Worm (Caenorhabditis elegans) whole organism, L4 larva: ENCODE data around the gene Y37E11AL.3.

ENCODE experiments used
- F10B5.3 ChIP-seq: sonication (generic microtip); optimal IDR thresholded peaks from 2 replicates; lab custom pipeline; 2016; ENCODE audit warnings: mild to moderate bottlenecking, missing genetic modification characterization, missing compliant biosample characterization
- F26F4.8 ChIP-seq: fragments of 200-800 bp; sonication (Bioruptor generic); conservative IDR thresholded peaks from 2 replicates; pipeline ENCODE4 v1.3.6; 2022; ENCODE audit warnings: missing genetic modification characterization, missing compliant biosample characterization
- F37D6.2 ChIP-seq: sonication (generic microtip); optimal IDR thresholded peaks from 2 replicates; lab custom pipeline; 2016; ENCODE audit warnings: mild to moderate bottlenecking, missing genetic modification characterization, missing compliant biosample characterization
- F44E2.7 ChIP-seq: fragments of 200-800 bp; sonication (Bioruptor generic); IDR thresholded peaks from 2 replicates; pipeline ENCODE4 v2.1.2; 2022; ENCODE audit warnings: missing genetic modification characterization, missing compliant biosample characterization
- T20F7.1 ChIP-seq: fragments of 200-800 bp; sonication (Bioruptor generic); optimal IDR thresholded peaks from 2 replicates; lab custom pipeline; 2018; ENCODE audit warnings: mild to moderate bottlenecking, missing genetic modification characterization, missing compliant biosample characterization
- Y105C5A.15 ChIP-seq: fragments of 200-800 bp; sonication (Bioruptor generic); IDR thresholded peaks from 2 replicates; pipeline ENCODE4 v1.3.6; 2022; ENCODE audit warnings: missing genetic modification characterization, missing compliant biosample characterization
- Y48G9A.11 ChIP-seq: fragments of 200-800 bp; sonication (Bioruptor generic); IDR thresholded peaks from 2 replicates; pipeline ENCODE4 v1.3.6; 2022; ENCODE audit warnings: missing genetic modification reagents, missing genetic modification characterization, missing compliant biosample characterization
- Y75B8A.6 ChIP-seq: fragments of 200-800 bp; sonication (Bioruptor generic); IDR thresholded peaks from 2 replicates; pipeline ENCODE4 v1.3.6; 2022; ENCODE audit warnings: missing genetic modification reagents, missing genetic modification characterization, missing compliant biosample characterization
- ZK337.2 ChIP-seq: fragments of 200-800 bp; sonication (Bioruptor generic); IDR thresholded peaks from 2 replicates; pipeline ENCODE4 v1.3.6; 2022; ENCODE audit warnings: missing genetic modification reagents, missing genetic modification characterization, missing compliant biosample characterization
- ZK546.5 ChIP-seq, 2 experiments: sonication (generic microtip); optimal IDR thresholded peaks; 2 replicates each; lab custom pipeline; 2017; ENCODE audit warnings: missing biosample characterization in 2 of 2, missing genetic modification characterization in 2 of 2
- ceh-28 ChIP-seq: fragments of 150-350 bp; optimal IDR thresholded peaks from 2 replicates; lab custom pipeline; 2014; ENCODE audit warnings: missing biosample characterization, missing genetic modification reagents, missing genetic modification characterization
- ceh-32 ChIP-seq: sonication (generic microtip); optimal IDR thresholded peaks from 2 replicates; lab custom pipeline; 2016; ENCODE audit warnings: mild to moderate bottlenecking, missing genetic modification characterization, missing compliant biosample characterization; ENCODE audit not compliant: poor library complexity
- ceh-44 ChIP-seq: fragments of 200-800 bp; sonication (Bioruptor generic); IDR thresholded peaks from 2 replicates; pipeline ENCODE4 v1.3.6; 2022; ENCODE audit warnings: missing genetic modification reagents, missing genetic modification characterization, missing compliant biosample characterization
- ceh-62 ChIP-seq: sonication (generic microtip); optimal IDR thresholded peaks from 2 replicates; lab custom pipeline; 2017; ENCODE audit warnings: missing biosample characterization, missing genetic modification characterization
- ceh-82 ChIP-seq: sonication (generic microtip); optimal IDR thresholded peaks from 2 replicates; lab custom pipeline; 2017; ENCODE audit warnings: missing biosample characterization, missing genetic modification characterization
- daf-12 ChIP-seq: fragments of 150-350 bp; optimal IDR thresholded peaks from 2 replicates; lab custom pipeline; 2014; ENCODE audit warnings: missing biosample characterization, missing genetic modification reagents, missing genetic modification characterization
- daf-19 ChIP-seq: fragments of 200-800 bp; sonication (Bioruptor generic); conservative IDR thresholded peaks from 2 replicates; pipeline ENCODE4 v1.3.6; 2022; ENCODE audit warnings: missing genetic modification characterization, missing compliant biosample characterization
- duxl-1 ChIP-seq: sonication (generic microtip); optimal IDR thresholded peaks from 2 replicates; lab custom pipeline; 2016; ENCODE audit warnings: mild to moderate bottlenecking, missing genetic modification characterization, moderate library complexity, missing compliant biosample characterization; ENCODE audit not compliant: poor library complexity
- egl-27 ChIP-seq: sonication (generic microtip); optimal IDR thresholded peaks from 3 replicates; lab custom pipeline; 2017; ENCODE audit warnings: missing biosample characterization, missing genetic modification reagents, missing genetic modification characterization
- gei-8 ChIP-seq: fragments of 200-800 bp; sonication (Bioruptor generic); optimal IDR thresholded peaks from 2 replicates; lab custom pipeline; 2018; ENCODE audit warnings: mild to moderate bottlenecking, missing genetic modification characterization, missing compliant biosample characterization
- hif-1 ChIP-seq, 2 experiments: sonication (generic microtip); optimal IDR thresholded peaks; 2 replicates each; lab custom pipeline; 2016 to 2017; ENCODE audit warnings: missing compliant biosample characterization in 2 of 2, missing genetic modification characterization in 2 of 2, missing genetic modification reagents in 2 of 2, missing genotype in 2 of 2, mild to moderate bottlenecking in 1 of 2
- hmg-1.1 ChIP-seq: fragments of 200-800 bp; sonication (Bioruptor generic); IDR thresholded peaks from 2 replicates; pipeline ENCODE4 v1.3.6; 2022; ENCODE audit warnings: missing genetic modification reagents, missing genetic modification characterization, missing compliant biosample characterization
- jun-1 ChIP-seq: fragments of 150-350 bp; optimal IDR thresholded peaks from 2 replicates; lab custom pipeline; 2014; ENCODE audit warnings: missing biosample characterization, missing genetic modification reagents, missing genetic modification characterization
- lin-1 ChIP-seq: fragments of 200-800 bp; sonication (Bioruptor generic); IDR thresholded peaks from 2 replicates; pipeline ENCODE4 v1.3.6; 2022; ENCODE audit warnings: missing genetic modification reagents, missing genetic modification characterization, missing compliant biosample characterization
- lin-13 ChIP-seq: fragments of 150-350 bp; optimal IDR thresholded peaks from 2 replicates; lab custom pipeline; 2014; ENCODE audit warnings: missing biosample characterization, missing genetic modification reagents, missing genetic modification characterization
- lin-15B ChIP-seq: fragments of 150-350 bp; sonication (generic microtip); optimal IDR thresholded peaks from 3 replicates; lab custom pipeline; 2014; ENCODE audit warnings: missing biosample characterization, missing genetic modification characterization
- lin-29 ChIP-seq: fragments of 200-800 bp; sonication (Bioruptor generic); IDR thresholded peaks from 2 replicates; pipeline ENCODE4 v1.3.6; 2022; ENCODE audit warnings: missing genetic modification reagents, missing genetic modification characterization, missing compliant biosample characterization
- lin-38 ChIP-seq: fragments of 200-800 bp; sonication (Bioruptor generic); IDR thresholded peaks from 2 replicates; pipeline ENCODE4 v1.3.6; 2022; ENCODE audit warnings: missing genetic modification reagents, missing genetic modification characterization, missing compliant biosample characterization
- lin-39 ChIP-seq: fragments of 150-350 bp; optimal IDR thresholded peaks from 2 replicates; lab custom pipeline; 2014; ENCODE audit warnings: missing biosample characterization, missing genetic modification reagents, missing genetic modification characterization
- madf-5 ChIP-seq, 2 experiments: fragments of 200-800 bp; sonication (Bioruptor generic); IDR thresholded peaks; 2 replicates each; pipeline ENCODE4 v1.3.6; 2022; ENCODE audit warnings: missing compliant biosample characterization in 2 of 2, missing genetic modification characterization in 2 of 2
- madf-9 ChIP-seq: fragments of 200-800 bp; sonication (Bioruptor generic); conservative IDR thresholded peaks from 2 replicates; pipeline ENCODE4 v1.3.6; 2022; ENCODE audit warnings: missing genetic modification reagents, missing genetic modification characterization, missing compliant biosample characterization
- mdl-1 ChIP-seq, 2 experiments: fragments of 150-350 bp in 1 of 2; sonication (generic microtip) in 1 of 2; optimal IDR thresholded peaks; 2 replicates each; lab custom pipeline; 2014 to 2017; ENCODE audit warnings: missing biosample characterization in 2 of 2, missing genetic modification characterization in 2 of 2
- mep-1 ChIP-seq: fragments of 150-350 bp; sonication (generic microtip); optimal IDR thresholded peaks from 3 replicates; lab custom pipeline; 2014; ENCODE audit warnings: missing biosample characterization, missing genetic modification characterization
- mes-2 ChIP-seq: sonication (generic microtip); optimal IDR thresholded peaks from 2 replicates; lab custom pipeline; 2016; ENCODE audit warnings: missing genotype, mild to moderate bottlenecking, missing genetic modification characterization, missing compliant biosample characterization; ENCODE audit not compliant: poor library complexity, severe bottlenecking
- mxl-2 ChIP-seq: fragments of 200-800 bp; sonication (Bioruptor generic); conservative IDR thresholded peaks from 2 replicates; pipeline ENCODE4 v1.3.6; 2022; ENCODE audit warnings: missing genetic modification reagents, missing genetic modification characterization, missing compliant biosample characterization
- nhr-10 ChIP-seq: fragments of 150-350 bp; optimal IDR thresholded peaks from 2 replicates; lab custom pipeline; 2014; ENCODE audit warnings: missing biosample characterization, missing genetic modification characterization
- nhr-11 ChIP-seq: fragments of 150-350 bp; optimal IDR thresholded peaks from 2 replicates; lab custom pipeline; 2014; ENCODE audit warnings: missing biosample characterization, missing genetic modification characterization
- nhr-41 ChIP-seq: fragments of 200-800 bp; sonication (Bioruptor generic); IDR thresholded peaks from 2 replicates; pipeline ENCODE4 v1.3.6; 2022; ENCODE audit warnings: missing genetic modification reagents, missing genetic modification characterization, missing compliant biosample characterization
- nhr-48 ChIP-seq: sonication (generic microtip); optimal IDR thresholded peaks from 2 replicates; lab custom pipeline; 2016; ENCODE audit warnings: mild to moderate bottlenecking, missing genetic modification characterization, missing compliant biosample characterization
- nhr-6 ChIP-seq: fragments of 150-350 bp; optimal IDR thresholded peaks from 2 replicates; lab custom pipeline; 2014; ENCODE audit warnings: missing biosample characterization, missing genetic modification characterization
- nhr-76 ChIP-seq: fragments of 150-350 bp; optimal IDR thresholded peaks from 2 replicates; lab custom pipeline; 2014; ENCODE audit warnings: missing biosample characterization, missing genetic modification characterization
- pha-4 ChIP-seq, 2 experiments: fragments of 150-350 bp in 1 of 2; fragments of 200-800 bp in 1 of 2; sonication (Bioruptor generic) in 1 of 2; IDR thresholded peaks in 1 of 2; optimal IDR thresholded peaks in 1 of 2; 2 replicates each; pipeline versions ENCODE4 v1.3.6 to Lab custom; 2014 to 2022; ENCODE audit warnings: missing genetic modification characterization in 2 of 2, missing genetic modification reagents in 2 of 2, missing biosample characterization in 1 of 2, missing compliant biosample characterization in 1 of 2
- pqm-1 ChIP-seq: sonication (generic microtip); optimal IDR thresholded peaks from 2 replicates; lab custom pipeline; 2017; ENCODE audit warnings: missing biosample characterization, missing genetic modification characterization
- snpc-1.2 ChIP-seq: fragments of 200-800 bp; sonication (Bioruptor generic); IDR thresholded peaks from 2 replicates; pipeline ENCODE4 v1.3.6; 2022; ENCODE audit warnings: missing genetic modification reagents, missing genetic modification characterization, missing compliant biosample characterization
- snpc-4 ChIP-seq: fragments of 150-350 bp; optimal IDR thresholded peaks from 2 replicates; lab custom pipeline; 2014; ENCODE audit warnings: missing biosample characterization, missing genetic modification characterization
- spr-3 ChIP-seq: fragments of 200-800 bp; sonication (Bioruptor generic); optimal IDR thresholded peaks from 2 replicates; lab custom pipeline; 2018; ENCODE audit warnings: mild to moderate bottlenecking, missing genetic modification characterization, missing compliant biosample characterization
- tag-97 ChIP-seq: fragments of 200-800 bp; sonication (Bioruptor generic); IDR thresholded peaks from 2 replicates; pipeline ENCODE4 v1.3.6; 2022; ENCODE audit warnings: missing genetic modification characterization, missing compliant biosample characterization
- unc-39 ChIP-seq: sonication (generic microtip); optimal IDR thresholded peaks from 2 replicates; lab custom pipeline; 2017; ENCODE audit warnings: missing biosample characterization, missing genetic modification characterization
- zag-1 ChIP-seq: fragments of 150-350 bp; optimal IDR thresholded peaks from 2 replicates; lab custom pipeline; 2014; ENCODE audit warnings: missing biosample characterization, missing genetic modification characterization
- zfp-2 ChIP-seq: sonication (generic microtip); optimal IDR thresholded peaks from 2 replicates; lab custom pipeline; 2016; ENCODE audit warnings: mild to moderate bottlenecking, missing genetic modification characterization, missing compliant biosample characterization
- zip-11 ChIP-seq: fragments of 200-800 bp; sonication (Bioruptor generic); IDR thresholded peaks from 2 replicates; pipeline ENCODE4 v1.3.6; 2022; ENCODE audit warnings: missing genetic modification characterization, missing compliant biosample characterization
- ztf-7 ChIP-seq: fragments of 150-350 bp; optimal IDR thresholded peaks from 2 replicates; lab custom pipeline; 2014; ENCODE audit warnings: missing biosample characterization, missing genetic modification characterization

Gene Y37E11AL.3

ce11 chrIV:3725845-3726244, 31.1 kb downstream of the Y37E11AL.3 start, which contains the start of gene smgl-2 (continued):
- TF ChIP-seq hmg-1.1 (peak; percentile 43), nhr-11 (tag; lab: Kevin White, UChicago) (no peak), lin-1 (GFP tag; lab: Robert Waterston, UW) (no peak), ztf-7 (tag; lab: Kevin White, UChicago) (no peak), F26F4.8 (GFP tag; lab: Robert Waterston, UW) (no peak), mdl-1 (tag; optimal IDR thresholded peaks at IDR 0.05; lab: Kevin White, UChicago) (no peak), nhr-48 (tag; lab: Kevin White, UChicago) (no peak), Y75B8A.6 (GFP tag; lab: Robert Waterston, UW) (no peak), tag-97 (GFP tag; lab: Robert Waterston, UW) (no peak), pha-4 (GFP tag; IDR thresholded peaks at IDR 0.05; lab: Robert Waterston, UW) (0 out of 2 replicates have a peak, but pooled peaks have one; percentile 12), pha-4 (tag; optimal IDR thresholded peaks at IDR 0.05; lab: Kevin White, UChicago) (no peak), hif-1 (tag; optimal IDR thresholded peaks at IDR 0.05; lab: Kevin White, UChicago) (peak in 1 of 2 experiments; percentile 0), nhr-76 (no peak), snpc-1.2 (GFP tag; lab: Robert Waterston, UW) (no peak), pqm-1 (tag; lab: Kevin White, UChicago) (no peak), lin-39 (tag; lab: Kevin White, UChicago) (no peak), nhr-10 (tag; lab: Kevin White, UChicago) (no peak), daf-19 (GFP tag; lab: Robert Waterston, UW) (no peak), T20F7.1 (GFP tag; lab: Kevin White, UChicago) (no peak), unc-39 (tag; lab: Kevin White, UChicago) (no peak), F44E2.7 (GFP tag; lab: Robert Waterston, UW) (no peak), mep-1 (tag; lab: Kevin White, UChicago) (peak; percentile 54), lin-29 (GFP tag; lab: Robert Waterston, UW) (no peak), zip-11 (GFP tag; lab: Robert Waterston, UW) (no peak), mxl-2 (GFP tag; lab: Robert Waterston, UW) (no peak), Y105C5A.15 (GFP tag; lab: Robert Waterston, UW) (no peak), daf-12 (no peak), madf-9 (GFP tag; lab: Robert Waterston, UW) (no peak), lin-13 (GFP tag; lab: Kevin White, UChicago) (peak; percentile 37), F10B5.3 (tag; lab: Kevin White, UChicago) (no peak), nhr-41 (GFP tag; lab: Robert Waterston, UW) (no peak), ZK337.2 (GFP tag; lab: Robert Waterston, UW) (no peak), ceh-44 (GFP tag; lab: Robert Waterston, UW) (no peak), madf-5 (GFP tag; IDR thresholded peaks at IDR 0.05; lab: Robert Waterston, UW) (no peak), duxl-1 (tag; lab: Kevin White, UChicago) (no peak), jun-1 (tag; lab: Kevin White, UChicago) (no peak), nhr-6 (tag; lab: Kevin White, UChicago) (peak; percentile 10), spr-3 (GFP tag; lab: Kevin White, UChicago) (no peak), snpc-4 (tag; lab: Kevin White, UChicago) (no peak), zfp-2 (tag; lab: Kevin White, UChicago) (no peak), egl-27 (no peak), F37D6.2 (tag; lab: Kevin White, UChicago) (no peak), mes-2 (peak; percentile 80), ceh-82 (tag; lab: Kevin White, UChicago) (no peak), zag-1 (no peak), ZK546.5 (tag; optimal IDR thresholded peaks at IDR 0.05; lab: Kevin White, UChicago) (no peak), ceh-28 (tag; lab: Kevin White, UChicago) (no peak), ceh-62 (tag; lab: Kevin White, UChicago) (no peak), ceh-32 (no peak), Y48G9A.11 (GFP tag; lab: Robert Waterston, UW) (no peak), gei-8 (GFP tag; lab: Kevin White, UChicago) (no peak), lin-15B (tag; lab: Kevin White, UChicago) (peak; percentile 38), lin-38 (peak; percentile 80)
